Worm (Caenorhabditis elegans) whole organism, L4 larva: Measurements from ENCODE around the gene erfa-3.

Experiments used
- D1046.2 ChIP-seq: fragments of 200-800 bp; sonication (Bioruptor generic); IDR thresholded peaks from 2 replicates; pipeline ENCODE4 v1.3.6; 2022; ENCODE audit warnings: missing genetic modification characterization, missing compliant biosample characterization
- F10B5.3 ChIP-seq: sonication (generic microtip); optimal IDR thresholded peaks from 2 replicates; lab custom pipeline; 2016; ENCODE audit warnings: mild to moderate bottlenecking, missing genetic modification characterization, missing compliant biosample characterization
- T20F7.1 ChIP-seq: fragments of 200-800 bp; sonication (Bioruptor generic); optimal IDR thresholded peaks from 2 replicates; lab custom pipeline; 2018; ENCODE audit warnings: mild to moderate bottlenecking, missing genetic modification characterization, missing compliant biosample characterization
- T26A8.4 ChIP-seq: fragments of 200-800 bp; sonication (Bioruptor generic); IDR thresholded peaks from 2 replicates; pipeline ENCODE4 v1.3.6; 2022; ENCODE audit warnings: missing genetic modification characterization, missing compliant biosample characterization
- ZK337.2 ChIP-seq: fragments of 200-800 bp; sonication (Bioruptor generic); IDR thresholded peaks from 2 replicates; pipeline ENCODE4 v1.3.6; 2022; ENCODE audit warnings: missing genetic modification reagents, missing genetic modification characterization, missing compliant biosample characterization
- ceh-20 ChIP-seq: fragments of 200-800 bp; sonication (Bioruptor generic); IDR thresholded peaks from 2 replicates; pipeline ENCODE4 v1.3.6; 2022; ENCODE audit warnings: missing genetic modification reagents, missing genetic modification characterization, missing compliant biosample characterization
- ceh-32 ChIP-seq: sonication (generic microtip); optimal IDR thresholded peaks from 2 replicates; lab custom pipeline; 2016; ENCODE audit warnings: mild to moderate bottlenecking, missing genetic modification characterization, missing compliant biosample characterization; ENCODE audit not compliant: poor library complexity
- ceh-82 ChIP-seq: sonication (generic microtip); optimal IDR thresholded peaks from 2 replicates; lab custom pipeline; 2017; ENCODE audit warnings: missing biosample characterization, missing genetic modification characterization
- ces-1 ChIP-seq: fragments of 150-350 bp; sonication (generic microtip); optimal IDR thresholded peaks from 4 replicates; lab custom pipeline; 2014; ENCODE audit warnings: missing biosample characterization, missing genetic modification reagents, missing genetic modification characterization
- cey-2 ChIP-seq: sonication (generic microtip); optimal IDR thresholded peaks from 3 replicates; lab custom pipeline; 2017; ENCODE audit warnings: missing genetic modification characterization, mild to moderate bottlenecking, missing compliant biosample characterization, antibody characterized with exemption, borderline replicate concordance; ENCODE audit not compliant: insufficient read depth
- ctbp-1 ChIP-seq: fragments of 200-800 bp; sonication (Bioruptor generic); IDR thresholded peaks from 2 replicates; pipeline ENCODE4 v1.3.6; 2022; ENCODE audit warnings: missing genetic modification reagents, missing genetic modification characterization, missing compliant biosample characterization
- daf-16 ChIP-seq, 3 experiments: sonication (generic microtip); optimal IDR thresholded peaks; 2 replicates each; lab custom pipeline; 2016 to 2017; ENCODE audit warnings: missing genetic modification characterization in 3 of 3, missing genetic modification reagents in 3 of 3, mild to moderate bottlenecking in 2 of 3, missing compliant biosample characterization in 2 of 3, missing biosample characterization in 1 of 3, moderate library complexity in 1 of 3
- dmd-6 ChIP-seq: fragments of 200-800 bp; sonication (Bioruptor generic); IDR thresholded peaks from 2 replicates; pipeline ENCODE4 v1.3.6; 2022; ENCODE audit warnings: missing genetic modification reagents, missing genetic modification characterization, missing compliant biosample characterization
- dmd-8 ChIP-seq: fragments of 200-800 bp; sonication (Bioruptor generic); IDR thresholded peaks from 2 replicates; pipeline ENCODE4 v1.3.6; 2022; ENCODE audit warnings: missing genetic modification characterization, missing compliant biosample characterization
- dve-1 ChIP-seq: sonication (generic microtip); optimal IDR thresholded peaks from 2 replicates; lab custom pipeline; 2017; ENCODE audit warnings: antibody characterized with exemption, mild to moderate bottlenecking, missing genetic modification characterization, missing compliant biosample characterization; ENCODE audit not compliant: insufficient read depth
- fkh-10 ChIP-seq: fragments of 150-350 bp; optimal IDR thresholded peaks from 2 replicates; lab custom pipeline; 2014; ENCODE audit warnings: missing biosample characterization, missing genetic modification reagents, missing genetic modification characterization
- fos-1 ChIP-seq: fragments of 150-350 bp; optimal IDR thresholded peaks from 2 replicates; lab custom pipeline; 2014; ENCODE audit warnings: missing biosample characterization, missing genetic modification characterization
- gei-8 ChIP-seq: fragments of 200-800 bp; sonication (Bioruptor generic); optimal IDR thresholded peaks from 2 replicates; lab custom pipeline; 2018; ENCODE audit warnings: mild to moderate bottlenecking, missing genetic modification characterization, missing compliant biosample characterization
- hif-1 ChIP-seq, 2 experiments: sonication (generic microtip); optimal IDR thresholded peaks; 2 replicates each; lab custom pipeline; 2016 to 2017; ENCODE audit warnings: missing compliant biosample characterization in 2 of 2, missing genetic modification characterization in 2 of 2, missing genetic modification reagents in 2 of 2, missing genotype in 2 of 2, mild to moderate bottlenecking in 1 of 2
- hlh-11 ChIP-seq: fragments of 200-800 bp; sonication (Bioruptor generic); optimal IDR thresholded peaks from 2 replicates; lab custom pipeline; 2018; ENCODE audit warnings: mild to moderate bottlenecking, missing genetic modification characterization, missing compliant biosample characterization
- hlh-30 ChIP-seq: sonication (generic microtip); optimal IDR thresholded peaks from 2 replicates; lab custom pipeline; 2017; ENCODE audit warnings: antibody characterized with exemption, mild to moderate bottlenecking, missing genetic modification characterization, missing compliant biosample characterization; ENCODE audit not compliant: insufficient read depth
- lin-1 ChIP-seq: fragments of 200-800 bp; sonication (Bioruptor generic); IDR thresholded peaks from 2 replicates; pipeline ENCODE4 v1.3.6; 2022; ENCODE audit warnings: missing genetic modification reagents, missing genetic modification characterization, missing compliant biosample characterization
- lin-13 ChIP-seq: fragments of 150-350 bp; optimal IDR thresholded peaks from 2 replicates; lab custom pipeline; 2014; ENCODE audit warnings: missing biosample characterization, missing genetic modification reagents, missing genetic modification characterization
- lin-38 ChIP-seq: fragments of 200-800 bp; sonication (Bioruptor generic); IDR thresholded peaks from 2 replicates; pipeline ENCODE4 v1.3.6; 2022; ENCODE audit warnings: missing genetic modification reagents, missing genetic modification characterization, missing compliant biosample characterization
- lsy-2 ChIP-seq, 2 experiments: fragments of 150-350 bp in 1 of 2; sonication (generic microtip) in 1 of 2; optimal IDR thresholded peaks; 2 replicates each; lab custom pipeline; 2014 to 2017; ENCODE audit warnings: missing biosample characterization in 2 of 2, missing genetic modification characterization in 2 of 2
- madf-5 ChIP-seq, 2 experiments: fragments of 200-800 bp; sonication (Bioruptor generic); IDR thresholded peaks; 2 replicates each; pipeline ENCODE4 v1.3.6; 2022; ENCODE audit warnings: missing compliant biosample characterization in 2 of 2, missing genetic modification characterization in 2 of 2
- mdl-1 ChIP-seq, 2 experiments: fragments of 150-350 bp in 1 of 2; sonication (generic microtip) in 1 of 2; optimal IDR thresholded peaks; 2 replicates each; lab custom pipeline; 2014 to 2017; ENCODE audit warnings: missing biosample characterization in 2 of 2, missing genetic modification characterization in 2 of 2
- mdt-29 ChIP-seq: fragments of 200-800 bp; sonication (Bioruptor generic); IDR thresholded peaks from 2 replicates; pipeline ENCODE4 v1.3.6; 2022; ENCODE audit warnings: missing genetic modification reagents, missing genetic modification characterization, missing compliant biosample characterization
- mep-1 ChIP-seq: fragments of 150-350 bp; sonication (generic microtip); optimal IDR thresholded peaks from 3 replicates; lab custom pipeline; 2014; ENCODE audit warnings: missing biosample characterization, missing genetic modification characterization
- mes-2 ChIP-seq: sonication (generic microtip); optimal IDR thresholded peaks from 2 replicates; lab custom pipeline; 2016; ENCODE audit warnings: missing genotype, mild to moderate bottlenecking, missing genetic modification characterization, missing compliant biosample characterization; ENCODE audit not compliant: poor library complexity, severe bottlenecking
- mxl-2 ChIP-seq: fragments of 200-800 bp; sonication (Bioruptor generic); conservative IDR thresholded peaks from 2 replicates; pipeline ENCODE4 v1.3.6; 2022; ENCODE audit warnings: missing genetic modification reagents, missing genetic modification characterization, missing compliant biosample characterization
- mxl-3 ChIP-seq: fragments of 200-800 bp; sonication (Bioruptor generic); optimal IDR thresholded peaks from 2 replicates; lab custom pipeline; 2018; ENCODE audit warnings: mild to moderate bottlenecking, missing genetic modification characterization, missing compliant biosample characterization
- nhr-10 ChIP-seq: fragments of 150-350 bp; optimal IDR thresholded peaks from 2 replicates; lab custom pipeline; 2014; ENCODE audit warnings: missing biosample characterization, missing genetic modification characterization
- nhr-102 ChIP-seq: sonication (generic microtip); optimal IDR thresholded peaks from 2 replicates; lab custom pipeline; 2016; ENCODE audit warnings: mild to moderate bottlenecking, missing genetic modification characterization, moderate library complexity, missing compliant biosample characterization
- nhr-237 ChIP-seq: sonication (generic microtip); optimal IDR thresholded peaks from 2 replicates; lab custom pipeline; 2017; ENCODE audit warnings: missing biosample characterization, missing genetic modification characterization
- nhr-28 ChIP-seq: fragments of 150-350 bp; optimal IDR thresholded peaks from 2 replicates; lab custom pipeline; 2014; ENCODE audit warnings: missing biosample characterization, missing genetic modification characterization
- nhr-42 ChIP-seq: fragments of 200-800 bp; sonication (Bioruptor generic); IDR thresholded peaks from 2 replicates; pipeline ENCODE4 v1.3.6; 2022; ENCODE audit warnings: missing genetic modification characterization, missing compliant biosample characterization
- nhr-48 ChIP-seq: sonication (generic microtip); optimal IDR thresholded peaks from 2 replicates; lab custom pipeline; 2016; ENCODE audit warnings: mild to moderate bottlenecking, missing genetic modification characterization, missing compliant biosample characterization
- nhr-6 ChIP-seq: fragments of 150-350 bp; optimal IDR thresholded peaks from 2 replicates; lab custom pipeline; 2014; ENCODE audit warnings: missing biosample characterization, missing genetic modification characterization
- nhr-77 ChIP-seq: fragments of 150-350 bp; optimal IDR thresholded peaks from 2 replicates; lab custom pipeline; 2014; ENCODE audit warnings: missing biosample characterization, missing genetic modification characterization
- pha-4 ChIP-seq, 2 experiments: fragments of 150-350 bp in 1 of 2; fragments of 200-800 bp in 1 of 2; sonication (Bioruptor generic) in 1 of 2; IDR thresholded peaks in 1 of 2; optimal IDR thresholded peaks in 1 of 2; 2 replicates each; pipeline versions ENCODE4 v1.3.6 to Lab custom; 2014 to 2022; ENCODE audit warnings: missing genetic modification characterization in 2 of 2, missing genetic modification reagents in 2 of 2, missing biosample characterization in 1 of 2, missing compliant biosample characterization in 1 of 2
- php-3 ChIP-seq: fragments of 200-800 bp; sonication (Bioruptor generic); IDR thresholded peaks from 2 replicates; pipeline ENCODE4 v1.3.6; 2022; ENCODE audit warnings: missing genetic modification reagents, missing genetic modification characterization, missing compliant biosample characterization
- pqm-1 ChIP-seq: sonication (generic microtip); optimal IDR thresholded peaks from 2 replicates; lab custom pipeline; 2017; ENCODE audit warnings: missing biosample characterization, missing genetic modification characterization
- saeg-2 ChIP-seq: fragments of 200-800 bp; sonication (Bioruptor generic); IDR thresholded peaks from 2 replicates; pipeline ENCODE4 v1.3.6; 2022; ENCODE audit warnings: missing genetic modification reagents, missing genetic modification characterization, missing compliant biosample characterization
- skn-1 ChIP-seq: fragments of 150-350 bp; optimal IDR thresholded peaks from 2 replicates; lab custom pipeline; 2014; ENCODE audit warnings: missing biosample characterization, missing genetic modification characterization
- tra-1 ChIP-seq: fragments of 200-800 bp; sonication (Bioruptor generic); IDR thresholded peaks from 2 replicates; pipeline ENCODE4 v1.3.6; 2022; ENCODE audit warnings: missing genetic modification reagents, missing genetic modification characterization, missing compliant biosample characterization
- unc-130 ChIP-seq: sonication (generic microtip); optimal IDR thresholded peaks from 2 replicates; lab custom pipeline; 2016; ENCODE audit warnings: missing genetic modification reagents, missing genetic modification characterization, missing compliant biosample characterization
- zip-2 ChIP-seq: fragments of 150-350 bp; optimal IDR thresholded peaks from 2 replicates; lab custom pipeline; 2014; ENCODE audit warnings: missing biosample characterization, missing genetic modification characterization
- ztf-7 ChIP-seq: fragments of 150-350 bp; optimal IDR thresholded peaks from 2 replicates; lab custom pipeline; 2014; ENCODE audit warnings: missing biosample characterization, missing genetic modification characterization

erfa-3 gene

DNA sequence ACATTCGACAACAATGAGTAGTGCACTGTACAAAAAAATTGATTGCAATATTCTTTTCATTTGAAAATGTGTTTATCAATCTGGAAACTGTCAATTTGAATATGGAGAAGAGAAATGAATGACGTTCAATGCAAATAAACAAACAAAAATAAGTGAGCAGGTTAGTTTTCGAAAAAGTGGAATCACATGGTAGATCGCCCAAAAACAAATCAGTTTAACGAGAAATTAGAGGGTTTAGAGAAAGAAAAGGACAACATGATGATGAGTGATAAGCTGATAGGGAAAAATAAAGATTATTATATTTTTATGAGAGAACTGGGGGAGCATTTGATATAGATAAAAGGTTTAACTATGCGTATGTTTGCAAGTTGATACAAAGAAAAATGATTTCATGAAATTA, 43.6 kb downstream of the erfa-3 start, which contains the start of gene T04C12.8:
Gene T04C12.8 (minus strand): TSS at position 82 of the 400 bp plus-strand sequence.
- TF ChIP-seq mxl-2 (GFP tag; lab: Robert Waterston, UW) (no peak), mep-1 (tag; lab: Kevin White, UChicago) (peak; percentile 20), nhr-77 (peak; percentile 92), mxl-3 (GFP tag; lab: Kevin White, UChicago) (peak; percentile 54), ceh-20 (GFP tag; lab: Robert Waterston, UW) (0 out of 2 replicates have a peak, but pooled peaks have one; percentile 41), hlh-11 (peak; percentile 91), ceh-32 (no peak), nhr-10 (tag; lab: Kevin White, UChicago) (no peak), F10B5.3 (tag; lab: Kevin White, UChicago) (no peak), lin-13 (GFP tag; lab: Kevin White, UChicago) (no peak), tra-1 (peak; percentile 61; the same call in 1 of the 2 replicates), nhr-237 (tag; lab: Kevin White, UChicago) (no peak), mes-2 (tag; lab: Kevin White, UChicago) (no peak), gei-8 (no peak), mdl-1 (tag; optimal IDR thresholded peaks at IDR 0.05; lab: Kevin White, UChicago) (peak in 1 of 2 experiments; percentile 77), dmd-8 (no peak), zip-2 (tag; lab: Kevin White, UChicago) (no peak), nhr-48 (tag; lab: Kevin White, UChicago) (peak; percentile 21), mdt-29 (GFP tag; lab: Robert Waterston, UW) (no peak), saeg-2 (peak; percentile 65; the same call in 1 of the 2 replicates), ztf-7 (tag; lab: Kevin White, UChicago) (no peak), daf-16 (GFP tag; optimal IDR thresholded peaks at IDR 0.05; lab: Kevin White, UChicago) (peak in 1 of 2 experiments; percentile 86), daf-16 (tag; optimal IDR thresholded peaks at IDR 0.05; lab: Kevin White, UChicago) (peak; percentile 99), lsy-2 (tag; optimal IDR thresholded peaks at IDR 0.05; lab: Kevin White, UChicago) (peak in 1 of 2 experiments; percentile 53), cey-2 (no peak), pha-4 (GFP tag; IDR thresholded peaks at IDR 0.05; lab: Robert Waterston, UW) (no peak), pha-4 (tag; optimal IDR thresholded peaks at IDR 0.05; lab: Kevin White, UChicago) (peak; percentile 2), ctbp-1 (GFP tag; lab: Robert Waterston, UW) (no peak), fos-1 (no peak), ces-1 (GFP tag; lab: Kevin White, UChicago) (no peak), dve-1 (tag; lab: Kevin White, UChicago) (peak; percentile 96), lin-38 (GFP tag; lab: Robert Waterston, UW) (no peak), madf-5 (GFP tag; IDR thresholded peaks at IDR 0.05; lab: Robert Waterston, UW) (no peak), php-3 (peak; percentile 94), D1046.2 (GFP tag; lab: Robert Waterston, UW) (no peak), T26A8.4 (GFP tag; lab: Robert Waterston, UW) (peak; percentile 36; the same call in 1 of the 2 replicates), T20F7.1 (peak; percentile 58), hlh-30 (tag; lab: Kevin White, UChicago) (peak; percentile 69), ZK337.2 (GFP tag; lab: Robert Waterston, UW) (no peak), ceh-82 (no peak), fkh-10 (GFP tag; lab: Kevin White, UChicago) (no peak), unc-130 (GFP tag; lab: Kevin White, UChicago) (no peak), dmd-6 (GFP tag; lab: Robert Waterston, UW) (peak; percentile 92), lin-1 (GFP tag; lab: Robert Waterston, UW) (peak; percentile 52), pqm-1 (tag; lab: Kevin White, UChicago) (peak; percentile 94), hif-1 (tag; optimal IDR thresholded peaks at IDR 0.05; lab: Kevin White, UChicago) (peak in 1 of 2 experiments; percentile 27), nhr-102 (tag; lab: Kevin White, UChicago) (peak; percentile 82), nhr-42 (GFP tag; lab: Robert Waterston, UW) (0 out of 2 replicates have a peak, but pooled peaks have one; percentile 5), nhr-6 (tag; lab: Kevin White, UChicago) (no peak), nhr-28 (tag; lab: Kevin White, UChicago) (peak; percentile 86), skn-1 (tag; lab: Kevin White, UChicago) (no peak)
